Fruit fly (Drosophila melanogaster) whole organism, prepupa: ENCODE data around the gene phtm.

Experiments used
- CG10631 ChIP-seq: fragments of 200-800 bp; sonication (Bioruptor generic); optimal IDR thresholded peaks from 2 replicates; lab custom pipeline; 2016; ENCODE audit warnings: missing biosample characterization, missing genetic modification characterization
- CG11762 ChIP-seq: fragments of 200-800 bp; sonication (Bioruptor generic); optimal IDR thresholded peaks from 3 replicates; lab custom pipeline; 2016; ENCODE audit warnings: missing biosample characterization, missing genetic modification characterization; ENCODE audit not compliant: insufficient read depth
- CG15336 ChIP-seq: fragments of 200-800 bp; sonication (Bioruptor generic); IDR thresholded peaks from 2 replicates; pipeline ENCODE4 v1.3.6; 2022; ENCODE audit warnings: missing biosample characterization, missing genetic modification characterization
- CG1621 ChIP-seq: fragments of 200-800 bp; sonication (Bioruptor generic); optimal IDR thresholded peaks from 3 replicates; lab custom pipeline; 2018; ENCODE audit warnings: missing biosample characterization, mild to moderate bottlenecking, missing genetic modification characterization
- CG16779 ChIP-seq: fragments of 200-800 bp; sonication (Bioruptor generic); optimal IDR thresholded peaks from 3 replicates; lab custom pipeline; 2017; ENCODE audit warnings: missing biosample characterization, mild to moderate bottlenecking, missing genetic modification characterization
- CG3032 ChIP-seq: fragments of 200-800 bp; optimal IDR thresholded peaks from 2 replicates; lab custom pipeline; 2019; ENCODE audit warnings: missing biosample characterization, mild to moderate bottlenecking, missing genetic modification characterization, moderate library complexity
- CG4318 ChIP-seq: fragments of 200-800 bp; sonication (Bioruptor generic); optimal IDR thresholded peaks from 3 replicates; lab custom pipeline; 2017; ENCODE audit warnings: missing biosample characterization, mild to moderate bottlenecking, missing genetic modification characterization
- Eip75B ChIP-seq: fragments of 200-800 bp; sonication (Bioruptor generic); optimal IDR thresholded peaks from 3 replicates; lab custom pipeline; 2016; ENCODE audit warnings: missing biosample characterization, missing genetic modification characterization
- Eip78C ChIP-seq: fragments of 200-800 bp; sonication (Bioruptor generic); peaks from one replicate; lab custom pipeline; 2016; ENCODE audit warnings: missing biosample characterization, missing genetic modification characterization
- Ets21C ChIP-seq: fragments of 200-800 bp; sonication (Bioruptor generic); optimal IDR thresholded peaks from 3 replicates; lab custom pipeline; 2016; ENCODE audit warnings: missing biosample characterization, missing genetic modification characterization
- Ets96B ChIP-seq: fragments of 200-800 bp; optimal IDR thresholded peaks from 2 replicates; lab custom pipeline; 2019; ENCODE audit warnings: missing biosample characterization, mild to moderate bottlenecking, missing genetic modification characterization, moderate library complexity
- OdsH ChIP-seq: fragments of 200-800 bp; sonication (Bioruptor generic); optimal IDR thresholded peaks from 3 replicates; lab custom pipeline; 2016; ENCODE audit warnings: missing biosample characterization, missing genetic modification characterization
- Smox ChIP-seq: fragments of 200-800 bp; sonication (Bioruptor generic); optimal IDR thresholded peaks from 3 replicates; lab custom pipeline; 2016; ENCODE audit warnings: missing biosample characterization, missing genetic modification characterization
- dsx ChIP-seq: fragments of 200-800 bp; optimal IDR thresholded peaks from 3 replicates; lab custom pipeline; 2019; ENCODE audit warnings: missing biosample characterization, mild to moderate bottlenecking, missing genetic modification characterization, moderate library complexity; ENCODE audit not compliant: poor library complexity, severe bottlenecking
- eg ChIP-seq: fragments of 200-800 bp; sonication (Bioruptor generic); IDR thresholded peaks from 3 replicates; pipeline ENCODE4 v1.3.6; 2022; ENCODE audit warnings: missing biosample characterization, missing genetic modification characterization
- fd85E ChIP-seq: fragments of 200-800 bp; sonication (Bioruptor generic); optimal IDR thresholded peaks from 3 replicates; lab custom pipeline; 2016; ENCODE audit warnings: missing biosample characterization, missing genetic modification characterization
- lz ChIP-seq: fragments of 200-800 bp; sonication (Bioruptor generic); optimal IDR thresholded peaks from 3 replicates; lab custom pipeline; 2016; ENCODE audit warnings: missing biosample characterization, missing genetic modification characterization
- spab ChIP-seq: fragments of 200-800 bp; sonication (Bioruptor generic); optimal IDR thresholded peaks from 2 replicates; lab custom pipeline; 2017; ENCODE audit warnings: missing biosample characterization, mild to moderate bottlenecking, missing genetic modification characterization, missing genetic modification reagents
- ss ChIP-seq, 2 experiments: fragments of 200-800 bp; sonication (Bioruptor generic); optimal IDR thresholded peaks; 2 replicates in 1 of 2; 3 replicates in 1 of 2; lab custom pipeline; 2017 to 2018; ENCODE audit warnings: mild to moderate bottlenecking in 2 of 2, missing biosample characterization in 2 of 2, missing genetic modification characterization in 2 of 2, moderate library complexity in 1 of 2
- vri ChIP-seq: fragments of 200-800 bp; sonication (Bioruptor generic); optimal IDR thresholded peaks from 3 replicates; lab custom pipeline; 2016; ENCODE audit warnings: missing biosample characterization, mild to moderate bottlenecking, missing genetic modification characterization

phtm gene

dm6 chrX:18725572-18725971, 40.0 kb downstream of the phtm start, which contains the start of gene CG42302:
Gene CG42302, minus strand, starts transcription at chrX:18725672.
- TF ChIP-seq OdsH (no peak), CG11762 (no peak), CG15336 (GFP tag; lab: Robert Waterston, UW) (no peak), vri (GFP tag; lab: Kevin White, UChicago) (no peak), eg (no peak), Ets96B (tag; lab: Kevin White, UChicago) (no peak), Smox (GFP tag; lab: Kevin White, UChicago) (no peak), lz (GFP tag; lab: Kevin White, UChicago) (no peak), spab (no peak), CG10631 (GFP tag; lab: Kevin White, UChicago) (no peak), CG16779 (tag; lab: Kevin White, UChicago) (no peak), fd85E (no peak)
- TF ChIP-seq, all 60 proteins: peak for 0

DNA sequence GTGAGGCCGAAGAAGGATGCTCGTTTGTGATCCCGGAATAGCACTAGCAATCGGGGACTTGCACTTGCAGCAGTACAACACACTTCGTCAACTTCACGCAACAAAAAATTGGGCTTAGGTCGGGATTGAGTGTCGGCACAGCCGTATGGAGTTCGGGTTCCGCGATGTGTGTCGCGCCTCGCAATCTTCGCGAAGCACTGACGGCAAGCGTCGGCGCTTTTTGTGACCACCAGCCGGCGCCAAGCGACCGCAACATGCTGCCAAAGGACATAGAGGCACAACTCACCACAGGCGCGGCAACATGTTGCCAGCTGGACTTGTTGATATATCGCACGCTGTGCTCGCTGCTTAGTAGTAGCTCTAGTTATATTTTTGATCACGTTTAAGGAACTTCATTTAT, 40.7 kb downstream of the phtm start, which contains the start of gene CCKLR-17D1:
Gene CCKLR-17D1, minus strand, starts transcription at position 303 of the 400 bp plus-strand sequence.
- TF ChIP-seq CG3032 (tag; lab: Kevin White, UChicago): no peak
- no peak for TF ChIP-seq dsx (GFP tag; lab: Kevin White, UChicago)
- TF ChIP-seq ss (GFP tag; optimal IDR thresholded peaks at IDR 0.05; lab: Kevin White, UChicago): no peak
- no peak for TF ChIP-seq CG4318 (GFP tag; lab: Kevin White, UChicago)
- no peak for TF ChIP-seq Ets21C
- TF ChIP-seq CG1621: no peak
- TF ChIP-seq spab: no peak
- TF ChIP-seq Eip78C: no peak
- no peak for TF ChIP-seq Eip75B
